Fruit fly (Drosophila melanogaster) whole organism, pupa: Measurements from ENCODE around the gene PolrMT.

Source experiments
- CG8301 ChIP-seq: fragments of 200-800 bp; sonication (Bioruptor generic); optimal IDR thresholded peaks from 2 replicates; lab custom pipeline; 2018; ENCODE audit warnings: missing biosample characterization, mild to moderate bottlenecking, missing genetic modification characterization
- D1 ChIP-seq: fragments of 200-800 bp; sonication (Bioruptor generic); optimal IDR thresholded peaks from 2 replicates; lab custom pipeline; 2018; ENCODE audit warnings: missing biosample characterization, mild to moderate bottlenecking, missing genetic modification characterization, moderate library complexity
- EcR ChIP-seq: fragments of 200-800 bp; sonication (Bioruptor generic); optimal IDR thresholded peaks from 3 replicates; lab custom pipeline; 2019; ENCODE audit warnings: missing biosample characterization, missing genetic modification characterization, mild to moderate bottlenecking, moderate library complexity, missing genetic modification reagents
- Ets98B ChIP-seq: fragments of 200-800 bp; sonication (Bioruptor generic); IDR thresholded peaks from 2 replicates; pipeline ENCODE4 v1.3.6; 2022; ENCODE audit warnings: missing biosample characterization, missing genetic modification characterization
- gl ChIP-seq: fragments of 200-800 bp; sonication (Bioruptor generic); optimal IDR thresholded peaks from 2 replicates; lab custom pipeline; 2018; ENCODE audit warnings: missing biosample characterization, mild to moderate bottlenecking, missing genetic modification characterization
- rn ChIP-seq: fragments of 200-800 bp; sonication (Bioruptor generic); IDR thresholded peaks from 2 replicates; pipeline ENCODE4 v1.3.6; 2022; ENCODE audit warnings: missing biosample characterization, missing genetic modification characterization

dm6 chr2L:1118880-1119809 is 11.0 kb upstream of the PolrMT start:
- TF ChIP-seq D1 (tag; lab: Kevin White, UChicago) (no peak), EcR (GFP tag; lab: Kevin White, UChicago) (peak; percentile 78), rn (GFP tag; lab: Robert Waterston, UW) (peak; percentile 57), CG8301 (tag; lab: Kevin White, UChicago) (peak; percentile 74), gl (tag; lab: Kevin White, UChicago) (peak; percentile 36), Ets98B (GFP tag; lab: Robert Waterston, UW) (peak; percentile 58)
